Worm (Caenorhabditis elegans) whole organism, young adult: ENCODE measurements around the gene M106.7.

Experiments used
- B0035.1 ChIP-seq: sonication (generic microtip); optimal IDR thresholded peaks from 2 replicates; lab custom pipeline; 2016; ENCODE audit warnings: missing genetic modification characterization, mild to moderate bottlenecking, missing compliant biosample characterization, missing genotype, missing genetic modification reagents
- D2030.7 ChIP-seq: fragments of 200-800 bp; sonication (Bioruptor generic); IDR thresholded peaks from 2 replicates; pipeline ENCODE4 v1.3.6; 2022; ENCODE audit warnings: missing genetic modification reagents, missing genetic modification characterization, missing compliant biosample characterization
- F10E7.11 ChIP-seq: sonication (generic microtip); optimal IDR thresholded peaks from 2 replicates; lab custom pipeline; 2017; ENCODE audit warnings: mild to moderate bottlenecking, missing genetic modification characterization, moderate library complexity, missing compliant biosample characterization
- F23B12.7 ChIP-seq: sonication (generic microtip); optimal IDR thresholded peaks from 2 replicates; lab custom pipeline; 2017; ENCODE audit warnings: missing genetic modification characterization, mild to moderate bottlenecking, missing compliant biosample characterization, antibody characterized with exemption, moderate library complexity; ENCODE audit not compliant: insufficient read depth
- F39B2.1 ChIP-seq: fragments of 200-800 bp; sonication (Bioruptor generic); IDR thresholded peaks from 2 replicates; pipeline ENCODE4 v1.3.6; 2022; ENCODE audit warnings: missing genetic modification reagents, missing genetic modification characterization, missing compliant biosample characterization
- F52B5.7 ChIP-seq: sonication (generic microtip); optimal IDR thresholded peaks from 2 replicates; lab custom pipeline; 2016; ENCODE audit warnings: mild to moderate bottlenecking, missing genetic modification characterization, missing compliant biosample characterization
- F55B11.4 ChIP-seq: sonication (generic microtip); optimal IDR thresholded peaks from 2 replicates; lab custom pipeline; 2016; ENCODE audit warnings: missing compliant biosample characterization, missing genetic modification characterization, borderline replicate concordance; ENCODE audit not compliant: insufficient read depth
- K12H6.12 ChIP-seq: fragments of 200-800 bp; sonication (Bioruptor generic); optimal IDR thresholded peaks from 2 replicates; lab custom pipeline; 2018; ENCODE audit warnings: mild to moderate bottlenecking, missing genetic modification characterization, missing compliant biosample characterization
- Y67H2A.10 ChIP-seq: fragments of 200-800 bp; sonication (Bioruptor generic); conservative IDR thresholded peaks from 2 replicates; pipeline ENCODE4 v1.3.6; 2022; ENCODE audit warnings: missing genetic modification reagents, missing genetic modification characterization, missing compliant biosample characterization
- Y79H2A.3 ChIP-seq: fragments of 200-800 bp; sonication (Bioruptor generic); conservative IDR thresholded peaks from 2 replicates; pipeline ENCODE4 v1.3.6; 2022; ENCODE audit warnings: missing genetic modification reagents, missing genetic modification characterization, missing compliant biosample characterization
- ZK185.1 ChIP-seq: sonication (generic microtip); optimal IDR thresholded peaks from 2 replicates; lab custom pipeline; 2016; ENCODE audit warnings: mild to moderate bottlenecking, missing genetic modification characterization, missing compliant biosample characterization; ENCODE audit not compliant: poor library complexity, severe bottlenecking
- akir-1 ChIP-seq: fragments of 200-800 bp; sonication (Bioruptor generic); optimal IDR thresholded peaks from 2 replicates; lab custom pipeline; 2018; ENCODE audit warnings: mild to moderate bottlenecking, missing genetic modification characterization, moderate library complexity, missing compliant biosample characterization
- ama-1 ChIP-seq, 3 experiments: fragments of 150-350 bp in 1 of 3; sonication (generic microtip) in 2 of 3; optimal IDR thresholded peaks; 2 replicates each; lab custom pipeline; 2014 to 2018; ENCODE audit warnings: missing biosample characterization in 2 of 3, missing genetic modification characterization in 2 of 3, missing genetic modification reagents in 2 of 3
- aptf-2 ChIP-seq: fragments of 200-800 bp; sonication (Bioruptor generic); conservative IDR thresholded peaks from 2 replicates; pipeline ENCODE4 v1.3.6; 2022; ENCODE audit warnings: missing genetic modification reagents, missing genetic modification characterization, missing compliant biosample characterization
- attf-3 ChIP-seq: fragments of 200-800 bp; sonication (Bioruptor generic); conservative IDR thresholded peaks from 2 replicates; pipeline ENCODE4 v1.3.6; 2022; ENCODE audit warnings: missing genetic modification reagents, missing genetic modification characterization, missing compliant biosample characterization
- bed-2 ChIP-seq: fragments of 200-800 bp; sonication (Bioruptor generic); IDR thresholded peaks from 2 replicates; pipeline ENCODE4 v1.3.6; 2022; ENCODE audit warnings: missing genetic modification reagents, missing genetic modification characterization, missing compliant biosample characterization
- cebp-1 ChIP-seq, 2 experiments: fragments of 200-800 bp in 1 of 2; sonication (Bioruptor generic) in 1 of 2; sonication (generic microtip) in 1 of 2; IDR thresholded peaks in 1 of 2; optimal IDR thresholded peaks in 1 of 2; 2 replicates each; pipeline versions ENCODE4 v1.3.6 to Lab custom; 2017 to 2022; ENCODE audit warnings: missing compliant biosample characterization in 2 of 2, missing genetic modification characterization in 2 of 2, mild to moderate bottlenecking in 1 of 2, missing genetic modification reagents in 1 of 2, moderate library complexity in 1 of 2
- ceh-27 ChIP-seq: fragments of 200-800 bp; sonication (Bioruptor generic); optimal IDR thresholded peaks from 2 replicates; lab custom pipeline; 2018; ENCODE audit warnings: mild to moderate bottlenecking, missing genetic modification characterization, moderate library complexity, missing compliant biosample characterization
- ceh-58 ChIP-seq: fragments of 200-800 bp; sonication (Bioruptor generic); IDR thresholded peaks from 2 replicates; pipeline ENCODE4 v1.3.6; 2022; ENCODE audit warnings: missing genetic modification characterization, missing compliant biosample characterization
- dox-1 ChIP-seq: fragments of 200-800 bp; sonication (Bioruptor generic); IDR thresholded peaks from 2 replicates; pipeline ENCODE4 v1.3.6; 2022; ENCODE audit warnings: missing genetic modification reagents, missing genetic modification characterization, missing compliant biosample characterization
- egl-18 ChIP-seq: fragments of 200-800 bp; sonication (Bioruptor generic); IDR thresholded peaks from 2 replicates; pipeline ENCODE4 v1.3.6; 2022; ENCODE audit warnings: missing genetic modification reagents, missing genetic modification characterization, missing compliant biosample characterization
- ekl-4 ChIP-seq: fragments of 200-800 bp; sonication (Bioruptor generic); IDR thresholded peaks from 2 replicates; pipeline ENCODE4 v1.3.6; 2022; ENCODE audit warnings: missing genetic modification reagents, missing genetic modification characterization, missing compliant biosample characterization
- him-1 ChIP-seq: sonication (generic microtip); optimal IDR thresholded peaks from 2 replicates; lab custom pipeline; 2016; ENCODE audit warnings: missing genotype, missing genetic modification reagents, missing genetic modification characterization, missing compliant biosample characterization
- hmg-1.2 ChIP-seq: fragments of 200-800 bp; sonication (Bioruptor generic); IDR thresholded peaks from 2 replicates; pipeline ENCODE4 v1.3.6; 2022; ENCODE audit warnings: missing genetic modification reagents, missing genetic modification characterization, missing compliant biosample characterization
- hmg-20 ChIP-seq: fragments of 200-800 bp; sonication (Bioruptor generic); IDR thresholded peaks from 2 replicates; pipeline ENCODE4 v1.3.6; 2022; ENCODE audit warnings: missing genetic modification reagents, missing genetic modification characterization, missing compliant biosample characterization
- hrde-1 ChIP-seq: sonication (generic microtip); optimal IDR thresholded peaks from 2 replicates; lab custom pipeline; 2016; ENCODE audit warnings: missing genetic modification characterization, mild to moderate bottlenecking, missing compliant biosample characterization, moderate library complexity, missing genotype, missing genetic modification reagents, borderline replicate concordance
- let-607 ChIP-seq, 2 experiments: fragments of 200-800 bp in 1 of 2; sonication (Bioruptor generic) in 1 of 2; sonication (generic microtip) in 1 of 2; optimal IDR thresholded peaks; 2 replicates each; lab custom pipeline; 2016 to 2018; ENCODE audit warnings: mild to moderate bottlenecking in 2 of 2, missing compliant biosample characterization in 2 of 2, missing genetic modification characterization in 2 of 2, moderate library complexity in 2 of 2, missing genotype in 1 of 2
- lin-35 ChIP-seq, 3 experiments: fragments of 150-350 bp in 2 of 3; sonication (generic microtip) in 1 of 3; optimal IDR thresholded peaks; 2 replicates each; lab custom pipeline; 2014 to 2018; ENCODE audit warnings: missing biosample characterization in 3 of 3, missing genetic modification characterization in 3 of 3, missing genetic modification reagents in 3 of 3
- lin-40 ChIP-seq: sonication (generic microtip); optimal IDR thresholded peaks from 2 replicates; lab custom pipeline; 2016; ENCODE audit warnings: missing genetic modification characterization, mild to moderate bottlenecking, missing compliant biosample characterization, missing genotype, missing genetic modification reagents
- lin-54 ChIP-seq: fragments of 200-800 bp; sonication (Bioruptor generic); optimal IDR thresholded peaks from 2 replicates; lab custom pipeline; 2018; ENCODE audit warnings: mild to moderate bottlenecking, missing genetic modification characterization, missing compliant biosample characterization
- lsl-1 ChIP-seq: fragments of 200-800 bp; sonication (Bioruptor generic); optimal IDR thresholded peaks from 2 replicates; lab custom pipeline; 2018; ENCODE audit warnings: mild to moderate bottlenecking, missing genetic modification characterization, moderate library complexity, missing compliant biosample characterization
- nfya-1 ChIP-seq: sonication (generic microtip); optimal IDR thresholded peaks from 2 replicates; lab custom pipeline; 2017; ENCODE audit warnings: antibody characterized with exemption, missing compliant biosample characterization, missing genetic modification characterization, borderline replicate concordance; ENCODE audit not compliant: insufficient read depth
- pbrm-1 ChIP-seq: fragments of 200-800 bp; sonication (Bioruptor generic); IDR thresholded peaks from 2 replicates; pipeline ENCODE4 v1.3.6; 2022; ENCODE audit warnings: missing genetic modification reagents, missing genetic modification characterization, missing compliant biosample characterization
- pha-4 ChIP-seq: fragments of 150-350 bp; sonication (generic microtip); optimal IDR thresholded peaks from 2 replicates; lab custom pipeline; 2014; ENCODE audit warnings: missing biosample characterization, missing genetic modification reagents, missing genetic modification characterization
- repo-1 ChIP-seq: sonication (generic microtip); optimal IDR thresholded peaks from 2 replicates; lab custom pipeline; 2017; ENCODE audit warnings: mild to moderate bottlenecking, missing genetic modification characterization, missing compliant biosample characterization
- sdz-38 ChIP-seq: sonication (generic microtip); optimal IDR thresholded peaks from 2 replicates; lab custom pipeline; 2016; ENCODE audit warnings: missing genotype, missing genetic modification characterization, missing compliant biosample characterization
- sea-2 ChIP-seq: fragments of 200-800 bp; sonication (Bioruptor generic); IDR thresholded peaks from 2 replicates; pipeline ENCODE4 v1.3.6; 2022; ENCODE audit warnings: missing genetic modification characterization, missing compliant biosample characterization
- snpc-3.4 ChIP-seq: sonication (generic microtip); optimal IDR thresholded peaks from 2 replicates; lab custom pipeline; 2017; ENCODE audit warnings: missing genetic modification characterization, mild to moderate bottlenecking, missing compliant biosample characterization, antibody characterized with exemption, moderate library complexity, missing genotype, missing genetic modification reagents
- tlf-1 ChIP-seq: fragments of 200-800 bp; sonication (Bioruptor generic); optimal IDR thresholded peaks from 2 replicates; lab custom pipeline; 2018; ENCODE audit warnings: mild to moderate bottlenecking, missing genetic modification characterization, missing compliant biosample characterization
- unc-130 ChIP-seq: sonication (generic microtip); optimal IDR thresholded peaks from 2 replicates; lab custom pipeline; 2016; ENCODE audit warnings: missing genetic modification reagents, missing genetic modification characterization, missing compliant biosample characterization
- xnd-1 ChIP-seq: sonication (generic microtip); optimal IDR thresholded peaks from 2 replicates; lab custom pipeline; 2016; ENCODE audit warnings: missing genotype, missing genetic modification reagents, missing genetic modification characterization, missing compliant biosample characterization
- ztf-22 ChIP-seq: fragments of 200-800 bp; sonication (Bioruptor generic); optimal IDR thresholded peaks from 2 replicates; lab custom pipeline; 2018; ENCODE audit warnings: mild to moderate bottlenecking, missing genetic modification characterization, moderate library complexity, missing compliant biosample characterization
- ztf-3 ChIP-seq: fragments of 200-800 bp; sonication (Bioruptor generic); optimal IDR thresholded peaks from 2 replicates; lab custom pipeline; 2018; ENCODE audit warnings: mild to moderate bottlenecking, missing genetic modification characterization, missing compliant biosample characterization
- ztf-6 ChIP-seq: fragments of 200-800 bp; sonication (Bioruptor generic); IDR thresholded peaks from 2 replicates; pipeline ENCODE4 v1.3.6; 2022; ENCODE audit warnings: missing genetic modification reagents, missing genetic modification characterization, missing compliant biosample characterization

The M106.7 gene

ce11 chrII:10872541-10872940, 15.6 kb upstream of the M106.7 start, which contains the start of the genes cyn-4 and copz-1 (continued):
- no peak for TF ChIP-seq F55B11.4
- no peak for TF ChIP-seq repo-1 (tag; lab: Kevin White, UChicago)
- peak; percentile 84 for TF ChIP-seq dox-1 (GFP tag; lab: Robert Waterston, UW)
- TF ChIP-seq lsl-1 = peak; percentile 70
- TF ChIP-seq F23B12.7 (tag; lab: Kevin White, UChicago) = peak; percentile 6
- peak; percentile 83 for TF ChIP-seq unc-130
- TF ChIP-seq F39B2.1 (GFP tag; lab: Robert Waterston, UW) = no peak
- peak; percentile 86 for TF ChIP-seq ceh-27 (GFP tag; lab: Kevin White, UChicago)
- peak; percentile 73 for TF ChIP-seq D2030.7
- TF ChIP-seq him-1 (tag; lab: Kevin White, UChicago) = peak; percentile 33
- TF ChIP-seq K12H6.12 = peak; percentile 47
- TF ChIP-seq ztf-3 (GFP tag; lab: Kevin White, UChicago) = no peak
- no peak for TF ChIP-seq ceh-58 (GFP tag; lab: Robert Waterston, UW)
- peak in 1 of 3 experiments; percentile 60 for TF ChIP-seq lin-35 (GFP tag; optimal IDR thresholded peaks at IDR 0.05; lab: Kevin White, UChicago)
- TF ChIP-seq cebp-1 (GFP tag; IDR thresholded peaks at IDR 0.05; lab: Robert Waterston, UW) = peak; percentile 22; the same call in 1 of the 2 replicates
- TF ChIP-seq cebp-1 (tag; optimal IDR thresholded peaks at IDR 0.05; lab: Kevin White, UChicago) = peak; percentile 73
- TF ChIP-seq F10E7.11 (tag; lab: Kevin White, UChicago) = no peak
- no peak for TF ChIP-seq sea-2 (GFP tag; lab: Robert Waterston, UW)
- peak; percentile 5 for TF ChIP-seq pha-4 (tag; lab: Kevin White, UChicago)
- peak; percentile 34 for TF ChIP-seq xnd-1 (tag; lab: Kevin White, UChicago)
- peak in 1 of 2 experiments; percentile 72 for TF ChIP-seq let-607 (tag; optimal IDR thresholded peaks at IDR 0.05; lab: Kevin White, UChicago)
- TF ChIP-seq ztf-6 = no peak
- peak; percentile 59 for TF ChIP-seq lin-54 (GFP tag; lab: Kevin White, UChicago)
- TF ChIP-seq F52B5.7 (tag; lab: Kevin White, UChicago) = no peak
- TF ChIP-seq bed-2 (GFP tag; lab: Robert Waterston, UW) = 0 out of 2 replicates have a peak, but pooled peaks have one; percentile 56

- peak; percentile 48 for TF ChIP-seq hrde-1
- TF ChIP-seq Y79H2A.3 (GFP tag; lab: Robert Waterston, UW) = no peak
- no peak for TF ChIP-seq pbrm-1 (GFP tag; lab: Robert Waterston, UW)
- TF ChIP-seq akir-1 (GFP tag; lab: Kevin White, UChicago) = no peak
- TF ChIP-seq F10E7.11 (tag; lab: Kevin White, UChicago) = no peak
- no peak for TF ChIP-seq sea-2 (GFP tag; lab: Robert Waterston, UW)
- no peak for TF ChIP-seq egl-18 (GFP tag; lab: Robert Waterston, UW)
- no peak for TF ChIP-seq unc-130
- TF ChIP-seq cebp-1 (GFP tag; IDR thresholded peaks at IDR 0.05; lab: Robert Waterston, UW) = no peak
- TF ChIP-seq cebp-1 (tag; optimal IDR thresholded peaks at IDR 0.05; lab: Kevin White, UChicago) = peak; percentile 24
- TF ChIP-seq snpc-3.4 (tag; lab: Kevin White, UChicago) = no peak
- TF ChIP-seq ekl-4 = no peak
- TF ChIP-seq hmg-1.2 = peak; percentile 5; the same call in 1 of the 2 replicates
- no peak for TF ChIP-seq Y67H2A.10 (GFP tag; lab: Robert Waterston, UW)
- TF ChIP-seq K12H6.12 = no peak
- TF ChIP-seq aptf-2 (GFP tag; lab: Robert Waterston, UW) = no peak
- peak; percentile 6 for TF ChIP-seq B0035.1
- TF ChIP-seq hmg-20 = no peak
- no peak for TF ChIP-seq lin-40
- no peak for TF ChIP-seq attf-3 (GFP tag; lab: Robert Waterston, UW)
- TF ChIP-seq sdz-38 (tag; lab: Kevin White, UChicago) = no peak
- TF ChIP-seq ztf-6 = no peak
- no peak for TF ChIP-seq ztf-22 (GFP tag; lab: Kevin White, UChicago)
- TF ChIP-seq repo-1 (tag; lab: Kevin White, UChicago) = no peak
- TF ChIP-seq ama-1 (optimal IDR thresholded peaks at IDR 0.05; lab: Kevin White, UChicago) = no peak
- no peak for TF ChIP-seq ama-1 (GFP tag; optimal IDR thresholded peaks at IDR 0.05; lab: Kevin White, UChicago)
- no peak for TF ChIP-seq nfya-1
- TF ChIP-seq tlf-1 (GFP tag; lab: Kevin White, UChicago) = no peak
- no peak for TF ChIP-seq ZK185.1 (tag; lab: Kevin White, UChicago)
Measured at ce11 chrII:10870698-10871097, 13.7 kb upstream of the M106.7 start.
